Fruit fly (Drosophila melanogaster) whole organism, pupa: Measurements from ENCODE around the gene Ir87a.
A peak's percentile ranks its signal among the peaks of the same experiment; 100 is the strongest.

Source experiments
- CG10348 ChIP-seq: fragments of 200-800 bp; sonication (Bioruptor generic); IDR thresholded peaks from 2 replicates; pipeline ENCODE4 v1.3.6; 2022; ENCODE audit warnings: missing biosample characterization, missing genetic modification characterization
- CG13204 ChIP-seq: fragments of 200-800 bp; sonication (Bioruptor generic); optimal IDR thresholded peaks from 2 replicates; lab custom pipeline; 2018; ENCODE audit warnings: missing biosample characterization, mild to moderate bottlenecking, missing genetic modification characterization, moderate library complexity
- CG15710 ChIP-seq: fragments of 200-800 bp; sonication (Bioruptor generic); optimal IDR thresholded peaks from 2 replicates; lab custom pipeline; 2018; ENCODE audit warnings: missing biosample characterization, mild to moderate bottlenecking, missing genetic modification characterization, moderate library complexity
- CG17806 ChIP-seq: fragments of 200-800 bp; sonication (Bioruptor generic); optimal IDR thresholded peaks from 2 replicates; lab custom pipeline; 2018; ENCODE audit warnings: missing biosample characterization, mild to moderate bottlenecking, missing genetic modification characterization, moderate library complexity
- CG32121 ChIP-seq: fragments of 200-800 bp; sonication (Bioruptor generic); IDR thresholded peaks from 2 replicates; pipeline ENCODE4 v1.3.6; 2022; ENCODE audit warnings: missing biosample characterization, missing genetic modification characterization
- CG34367 ChIP-seq: fragments of 200-800 bp; sonication (Bioruptor generic); optimal IDR thresholded peaks from 2 replicates; lab custom pipeline; 2018; ENCODE audit warnings: missing biosample characterization, mild to moderate bottlenecking, missing genetic modification characterization
- CG8301 ChIP-seq: fragments of 200-800 bp; sonication (Bioruptor generic); optimal IDR thresholded peaks from 2 replicates; lab custom pipeline; 2018; ENCODE audit warnings: missing biosample characterization, mild to moderate bottlenecking, missing genetic modification characterization
- CG9948 ChIP-seq: fragments of 200-800 bp; sonication (Bioruptor generic); optimal IDR thresholded peaks from 2 replicates; lab custom pipeline; 2018; ENCODE audit warnings: missing biosample characterization, mild to moderate bottlenecking, missing genetic modification characterization, moderate library complexity
- EcR ChIP-seq: fragments of 200-800 bp; sonication (Bioruptor generic); optimal IDR thresholded peaks from 3 replicates; lab custom pipeline; 2019; ENCODE audit warnings: missing biosample characterization, missing genetic modification characterization, mild to moderate bottlenecking, moderate library complexity, missing genetic modification reagents
- Ets98B ChIP-seq: fragments of 200-800 bp; sonication (Bioruptor generic); IDR thresholded peaks from 2 replicates; pipeline ENCODE4 v1.3.6; 2022; ENCODE audit warnings: missing biosample characterization, missing genetic modification characterization
- Pif1B ChIP-seq: fragments of 200-800 bp; sonication (Bioruptor generic); optimal IDR thresholded peaks from 3 replicates; lab custom pipeline; 2016; ENCODE audit warnings: missing biosample characterization, missing genetic modification characterization
- gl ChIP-seq: fragments of 200-800 bp; sonication (Bioruptor generic); optimal IDR thresholded peaks from 2 replicates; lab custom pipeline; 2018; ENCODE audit warnings: missing biosample characterization, mild to moderate bottlenecking, missing genetic modification characterization

Gene Ir87a

dm6 chr3R:13465705-13466608 lies 45.9 kb downstream of the Ir87a start:
- TF ChIP-seq gl (no peak), EcR (GFP tag; lab: Kevin White, UChicago) (peak; percentile 45)

dm6 chr3R:13469246-13469645 lies 49.2 kb downstream of the Ir87a start:
- TF ChIP-seq CG10348 (GFP tag; lab: Robert Waterston, UW) (no peak), CG15710 (tag; lab: Kevin White, UChicago) (peak; percentile 18), CG34367 (tag; lab: Kevin White, UChicago) (peak; percentile 7), gl (no peak), CG32121 (0 out of 2 replicates have a peak, but pooled peaks have one; percentile 14), CG9948 (peak; percentile 16), CG17806 (peak; percentile 21)
- TF ChIP-seq, all 21 proteins: peak for 5

dm6 chr3R:13471329-13471728 lies 51.2 kb downstream of the Ir87a start:
- TF ChIP-seq Ets98B (GFP tag; lab: Robert Waterston, UW): no peak
- no peak for TF ChIP-seq CG13204
- TF ChIP-seq Pif1B (GFP tag; lab: Kevin White, UChicago): no peak
- TF ChIP-seq CG8301 (tag; lab: Kevin White, UChicago): no peak
